Worm (Caenorhabditis elegans) whole organism, L4/young adult: Measurements from ENCODE around the gene Y116A8C.19.

Experiments
- dao-5 ChIP-seq: sonication (generic microtip); optimal IDR thresholded peaks from 2 replicates; lab custom pipeline; 2016; ENCODE audit warnings: missing genotype, missing genetic modification characterization, moderate library complexity, missing compliant biosample characterization
- him-1 ChIP-seq: sonication (generic microtip); optimal IDR thresholded peaks from 2 replicates; lab custom pipeline; 2016; ENCODE audit warnings: missing genotype, missing genetic modification reagents, missing genetic modification characterization, missing compliant biosample characterization

DNA sequence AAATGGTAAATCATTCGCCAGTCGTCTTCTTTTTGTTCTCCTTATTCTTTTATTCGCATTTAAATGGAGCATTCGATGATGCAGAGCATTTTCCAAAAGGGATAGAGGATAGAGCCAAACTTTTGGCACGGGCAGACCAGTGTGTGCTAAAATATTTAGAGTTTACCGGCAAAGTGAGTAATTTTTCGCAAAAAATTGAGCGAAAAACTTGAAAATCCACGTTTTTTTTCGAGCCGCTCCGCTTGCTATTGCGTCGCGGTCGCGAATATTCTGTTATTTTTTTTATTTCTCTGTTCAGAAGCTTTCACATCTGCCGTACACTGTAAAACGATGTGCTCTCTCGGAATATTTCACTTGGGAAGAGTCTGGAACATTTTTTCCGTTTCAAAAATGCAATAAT is 49.4 kb upstream of the Y116A8C.19 start, which contains the start of gene Y116A8C.43:
- TF ChIP-seq him-1 (tag; lab: Kevin White, UChicago) (no peak), dao-5 (tag; lab: Kevin White, UChicago) (no peak)
